Worm (Caenorhabditis elegans) whole organism, L4/young adult: ENCODE measurements around the gene aqp-11.

Experiments used
- dao-5 ChIP-seq: sonication (generic microtip); optimal IDR thresholded peaks from 2 replicates; lab custom pipeline; 2016; ENCODE audit warnings: missing genotype, missing genetic modification characterization, moderate library complexity, missing compliant biosample characterization
- him-1 ChIP-seq: sonication (generic microtip); optimal IDR thresholded peaks from 2 replicates; lab custom pipeline; 2016; ENCODE audit warnings: missing genotype, missing genetic modification reagents, missing genetic modification characterization, missing compliant biosample characterization

ce11 chrIII:13694048-13694447, 21.0 kb downstream of the aqp-11 start:
- TF ChIP-seq him-1 (tag; lab: Kevin White, UChicago) (no peak), dao-5 (no peak)
